Worm (Caenorhabditis elegans): ENCODE results near the gene uaf-1.

The uaf-1 gene

DNA sequence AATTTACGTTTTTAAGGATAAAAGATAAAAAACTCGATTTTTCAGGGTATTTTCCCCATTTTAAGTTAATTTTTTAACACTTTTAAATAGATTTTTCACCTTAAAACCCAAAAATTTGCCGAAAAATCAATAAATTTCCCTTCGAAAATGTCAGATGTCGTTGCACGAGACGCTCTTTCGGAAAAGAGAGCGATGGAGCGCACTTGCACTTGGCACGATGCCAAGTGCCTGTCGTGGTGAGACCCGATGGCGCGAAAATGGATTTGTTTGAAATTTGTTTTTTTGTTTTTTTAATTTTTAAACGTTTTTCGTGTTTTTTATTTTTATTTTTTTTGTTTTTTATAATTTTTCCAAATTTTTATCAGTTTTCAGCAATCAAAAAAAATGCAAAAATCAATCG lies 4.2 kb upstream of the uaf-1 start, which contains the start of the genes rab-18 and kbp-4 (continued):
- TF ChIP-seq unc-42 (tag; optimal IDR thresholded peaks at IDR 0.05) (peak; percentile 35), unc-55 (GFP tag; optimal IDR thresholded peaks at IDR 0.05) (peak; percentile 36), ztf-16 (tag; optimal IDR thresholded peaks at IDR 0.05) (peak; percentile 9), hlh-30 (tag; optimal IDR thresholded peaks at IDR 0.05; ENCODE audit: insufficient read depth) (peak; percentile 97), C08G9.2 (tag; optimal IDR thresholded peaks at IDR 0.05) (no peak)

DNA sequence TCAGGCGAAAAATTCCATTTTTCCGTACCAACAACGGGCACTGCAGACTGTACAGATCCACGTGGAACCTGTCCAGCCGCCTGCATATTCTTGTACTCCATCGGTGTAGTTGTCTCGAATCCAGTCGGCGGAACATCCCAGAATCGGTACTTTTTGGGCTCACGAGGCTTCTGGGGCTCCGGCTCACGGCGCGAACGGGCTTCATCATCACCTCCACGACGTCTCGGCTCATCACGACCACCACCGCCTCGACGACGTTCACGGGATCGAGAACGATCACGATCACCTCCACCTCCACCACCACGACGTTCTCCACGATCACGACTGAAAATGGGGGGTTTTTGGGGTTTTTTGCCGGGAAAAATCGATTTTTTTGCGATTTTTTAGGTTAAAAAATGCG lies 2.2 kb downstream of the uaf-1 start:
- TF ChIP-seq nhr-11 (tag; optimal IDR thresholded peaks at IDR 0.05) (no peak), ceh-30 (tag; optimal IDR thresholded peaks at IDR 0.05) (no peak), ceh-2 (tag; optimal IDR thresholded peaks at IDR 0.05) (no peak), pax-1 (tag; optimal IDR thresholded peaks at IDR 0.05) (no peak), hlh-13 (GFP tag; optimal IDR thresholded peaks at IDR 0.05) (no peak), ceh-48 (tag; optimal IDR thresholded peaks at IDR 0.05) (no peak), rnt-1 (tag; optimal IDR thresholded peaks at IDR 0.05) (no peak), ceh-18 (tag; optimal IDR thresholded peaks at IDR 0.05) (no peak), fax-1 (tag; optimal IDR thresholded peaks at IDR 0.05) (no peak), gmeb-2 (tag; optimal IDR thresholded peaks at IDR 0.05) (no peak), ceh-9 (tag; optimal IDR thresholded peaks at IDR 0.05) (no peak), ztf-16 (tag; optimal IDR thresholded peaks at IDR 0.05) (no peak), che-1 (tag; optimal IDR thresholded peaks at IDR 0.05) (no peak), ref-2 (tag; optimal IDR thresholded peaks at IDR 0.05) (no peak), C38D4.7 (GFP tag; optimal IDR thresholded peaks at IDR 0.05) (no peak), elt-2 (tag; optimal IDR thresholded peaks at IDR 0.05) (no peak), sox-4 (tag; optimal IDR thresholded peaks at IDR 0.05) (no peak), ets-4 (tag; optimal IDR thresholded peaks at IDR 0.05) (no peak), unc-3 (GFP tag; conservative IDR thresholded peaks at IDR 0.05) (no peak), unc-3 (tag; optimal IDR thresholded peaks at IDR 0.05) (no peak)

DNA sequence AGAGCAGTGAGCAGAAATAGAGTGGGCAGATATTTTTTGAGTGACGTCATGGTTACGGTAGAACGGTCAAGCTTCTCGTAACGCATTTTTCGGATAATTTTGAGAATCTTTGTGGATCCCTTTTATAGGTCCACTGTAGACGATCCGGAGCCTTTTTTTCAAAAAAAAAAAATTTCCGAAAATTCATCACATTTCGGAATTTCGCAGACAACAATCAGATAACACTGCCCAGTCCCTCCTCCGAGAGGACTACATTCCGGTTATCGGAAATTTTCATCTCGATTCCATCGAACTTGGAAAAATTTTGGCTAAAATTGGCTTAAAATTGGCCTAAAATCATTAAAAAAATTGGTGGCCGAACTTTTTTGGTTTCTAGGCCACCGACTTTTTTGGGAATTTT lies 16.4 kb downstream of the uaf-1 start, which contains the start of gene BE0003N10.6:
Gene BE0003N10.6, minus strand, starts transcription at position 101 of the 400 bp plus-strand sequence.
- no peak for TF ChIP-seq ceh-9 (tag; optimal IDR thresholded peaks at IDR 0.05)
- no peak for TF ChIP-seq ceh-45 (GFP tag; IDR thresholded peaks at IDR 0.05)
- TF ChIP-seq sdc-2 (tag; optimal IDR thresholded peaks at IDR 0.05) = no peak
- no peak for TF ChIP-seq che-1 (tag; optimal IDR thresholded peaks at IDR 0.05)
- TF ChIP-seq Y22D7AL.16 (tag; optimal IDR thresholded peaks at IDR 0.05) = no peak
- no peak for TF ChIP-seq pha-2 (tag; optimal IDR thresholded peaks at IDR 0.05)
- no peak for TF ChIP-seq ztf-16 (tag; optimal IDR thresholded peaks at IDR 0.05)
- TF ChIP-seq unc-42 (tag; optimal IDR thresholded peaks at IDR 0.05) = no peak
- TF ChIP-seq ceh-30 (tag; optimal IDR thresholded peaks at IDR 0.05) = no peak
- TF ChIP-seq ets-4 (tag; optimal IDR thresholded peaks at IDR 0.05) = no peak
- no peak for TF ChIP-seq pax-1 (tag; optimal IDR thresholded peaks at IDR 0.05)
- TF ChIP-seq nfya-1 (tag; optimal IDR thresholded peaks at IDR 0.05) = no peak
- no peak for TF ChIP-seq pqm-1 (tag; optimal IDR thresholded peaks at IDR 0.05)
- TF ChIP-seq K09A11.1 (tag; optimal IDR thresholded peaks at IDR 0.05; ENCODE audit: insufficient read depth) = no peak
- no peak for TF ChIP-seq sox-4 (tag; optimal IDR thresholded peaks at IDR 0.05)
- TF ChIP-seq unc-3 (GFP tag; conservative IDR thresholded peaks at IDR 0.05) = no peak
- no peak for TF ChIP-seq unc-3 (tag; optimal IDR thresholded peaks at IDR 0.05)
- no peak for TF ChIP-seq ama-1 (optimal IDR thresholded peaks at IDR 0.05)

DNA sequence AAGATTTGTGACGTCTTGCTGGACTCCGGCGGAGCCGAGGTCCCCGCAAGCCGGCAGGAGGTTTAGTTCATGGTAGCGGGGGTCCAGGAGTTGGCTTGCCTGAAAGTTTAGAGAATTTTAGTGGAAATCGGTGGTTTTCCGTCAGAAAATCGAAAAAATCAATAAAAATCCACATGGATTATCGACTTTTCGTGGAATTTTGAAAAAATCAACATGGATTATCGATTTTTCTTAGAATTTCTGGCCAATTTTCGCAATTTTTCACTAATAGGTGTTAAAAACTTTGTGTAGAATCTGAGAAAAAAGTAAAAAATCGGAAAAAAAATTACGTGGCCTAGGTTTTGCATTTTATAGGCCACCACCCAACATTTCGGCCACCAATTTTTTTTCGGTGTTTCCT lies 17.5 kb downstream of the uaf-1 start:
- TF ChIP-seq K02D7.2 (tag; optimal IDR thresholded peaks at IDR 0.05) = no peak
- TF ChIP-seq ceh-48 (tag; optimal IDR thresholded peaks at IDR 0.05) = peak; percentile 8

DNA sequence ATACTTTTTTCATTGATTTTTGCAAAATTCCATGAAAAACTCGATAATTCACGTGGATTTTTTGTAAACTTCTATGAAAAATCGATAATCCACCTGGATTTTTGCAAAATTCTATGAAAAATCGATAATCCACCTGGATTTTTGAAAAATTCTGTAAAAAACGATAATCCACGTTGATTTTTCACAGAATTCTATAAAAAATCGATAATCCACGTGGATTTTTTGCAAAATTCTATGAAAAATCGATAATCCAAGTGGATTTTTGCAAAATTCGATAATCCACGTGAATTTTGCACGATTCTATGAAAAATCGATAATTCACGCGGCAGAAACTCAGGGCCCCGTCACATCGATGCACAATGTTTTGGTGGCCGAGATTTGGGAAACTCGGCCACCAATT lies 18.3 kb downstream of the uaf-1 start:
- no peak for TF ChIP-seq pha-2 (tag; optimal IDR thresholded peaks at IDR 0.05)
- peak; percentile 66 for TF ChIP-seq ceh-48 (tag; optimal IDR thresholded peaks at IDR 0.05)

Data from whole organism, late embryonic.